Worm (Caenorhabditis elegans) whole organism, midembryonic: ENCODE data around the gene K07F5.6.

ENCODE experiments used
- T22C8.4 ChIP-seq: fragments of 200-800 bp; sonication (Bioruptor generic); IDR thresholded peaks from 2 replicates; pipeline ENCODE4 v1.3.6; 2022; ENCODE audit warnings: missing genetic modification characterization, missing compliant biosample characterization
- cog-1 ChIP-seq: sonication (generic microtip); optimal IDR thresholded peaks from 2 replicates; lab custom pipeline; 2016; ENCODE audit warnings: missing genetic modification characterization, missing compliant biosample characterization
- flt-1 ChIP-seq: fragments of 200-800 bp; sonication (Bioruptor generic); IDR thresholded peaks from 2 replicates; pipeline ENCODE4 v1.3.6; 2022; ENCODE audit warnings: missing genetic modification characterization, missing compliant biosample characterization
- klf-2 ChIP-seq: fragments of 200-800 bp; sonication (Bioruptor generic); conservative IDR thresholded peaks from 2 replicates; pipeline ENCODE4 v1.3.6; 2022; ENCODE audit warnings: missing genetic modification reagents, missing genetic modification characterization, missing compliant biosample characterization
- ref-1 ChIP-seq: fragments of 200-800 bp; sonication (Bioruptor generic); conservative IDR thresholded peaks from 2 replicates; pipeline ENCODE4 v1.3.6; 2022; ENCODE audit warnings: missing genetic modification reagents, missing genetic modification characterization, missing compliant biosample characterization
- tab-1 ChIP-seq: fragments of 200-800 bp; sonication (Bioruptor generic); IDR thresholded peaks from 2 replicates; pipeline ENCODE4 v1.3.6; 2022; ENCODE audit warnings: missing genetic modification characterization, missing compliant biosample characterization
- ztf-23 ChIP-seq: fragments of 200-800 bp; sonication (Bioruptor generic); IDR thresholded peaks from 2 replicates; pipeline ENCODE4 v1.3.6; 2022; ENCODE audit warnings: missing genetic modification reagents, missing genetic modification characterization, missing compliant biosample characterization
- ztf-29 ChIP-seq: fragments of 200-800 bp; sonication (Bioruptor generic); IDR thresholded peaks from 2 replicates; pipeline ENCODE4 v1.3.6; 2022; ENCODE audit warnings: missing genetic modification reagents, missing genetic modification characterization, missing compliant biosample characterization

DNA sequence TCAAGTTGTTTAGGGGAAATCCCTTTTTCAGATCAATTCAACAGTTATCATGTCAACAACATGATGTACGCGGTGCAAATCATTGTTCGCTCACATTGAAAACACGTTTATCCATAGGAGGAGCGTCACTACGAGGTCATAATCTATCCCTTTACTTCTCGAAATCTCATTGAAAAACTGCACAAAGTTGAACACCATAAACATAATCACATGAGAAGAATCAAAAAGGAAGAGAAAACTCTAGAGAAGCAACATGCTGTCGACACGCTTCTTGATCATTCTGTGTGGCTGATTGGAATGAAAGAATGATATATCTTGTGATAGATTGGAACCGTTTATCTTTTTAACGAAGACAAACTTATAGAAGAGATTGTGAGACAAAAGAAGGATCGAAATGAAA, 21.4 kb upstream of the K07F5.6 start:
- no peak for TF ChIP-seq T22C8.4
- TF ChIP-seq ref-1 = no peak
- TF ChIP-seq klf-2 = no peak
- no peak for TF ChIP-seq ztf-29 (GFP tag; lab: Robert Waterston, UW)
- no peak for TF ChIP-seq flt-1
- TF ChIP-seq ztf-23 (GFP tag; lab: Robert Waterston, UW) = no peak
- no peak for TF ChIP-seq cog-1 (tag; lab: Kevin White, UChicago)
- TF ChIP-seq tab-1 (GFP tag; lab: Robert Waterston, UW) = no peak
